Worm (Caenorhabditis elegans) whole organism, L4 larva: ENCODE measurements around the gene ZC196.3.

Experiments
- F44E2.7 ChIP-seq: fragments of 200-800 bp; sonication (Bioruptor generic); IDR thresholded peaks from 2 replicates; pipeline ENCODE4 v2.1.2; 2022; ENCODE audit warnings: missing genetic modification characterization, missing compliant biosample characterization
- ama-1 ChIP-seq: fragments of 150-350 bp; optimal IDR thresholded peaks from 2 replicates; lab custom pipeline; 2014; ENCODE audit warnings: inconsistent platforms, mixed read lengths
- daf-19 ChIP-seq: fragments of 200-800 bp; sonication (Bioruptor generic); conservative IDR thresholded peaks from 2 replicates; pipeline ENCODE4 v1.3.6; 2022; ENCODE audit warnings: missing genetic modification characterization, missing compliant biosample characterization
- egl-27 ChIP-seq: sonication (generic microtip); optimal IDR thresholded peaks from 3 replicates; lab custom pipeline; 2017; ENCODE audit warnings: missing biosample characterization, missing genetic modification reagents, missing genetic modification characterization
- fkh-10 ChIP-seq: fragments of 150-350 bp; optimal IDR thresholded peaks from 2 replicates; lab custom pipeline; 2014; ENCODE audit warnings: missing biosample characterization, missing genetic modification reagents, missing genetic modification characterization
- nhr-28 ChIP-seq: fragments of 150-350 bp; optimal IDR thresholded peaks from 2 replicates; lab custom pipeline; 2014; ENCODE audit warnings: missing biosample characterization, missing genetic modification characterization
- tra-1 ChIP-seq: fragments of 200-800 bp; sonication (Bioruptor generic); IDR thresholded peaks from 2 replicates; pipeline ENCODE4 v1.3.6; 2022; ENCODE audit warnings: missing genetic modification reagents, missing genetic modification characterization, missing compliant biosample characterization
- ztf-11 ChIP-seq: fragments of 150-350 bp; optimal IDR thresholded peaks from 2 replicates; lab custom pipeline; 2014; ENCODE audit warnings: missing biosample characterization, missing genetic modification characterization

- TF ChIP-seq ama-1 (lab: Kevin White, UChicago) = no peak
- TF ChIP-seq fkh-10 (GFP tag; lab: Kevin White, UChicago) = no peak
- TF ChIP-seq nhr-28 = peak; percentile 27
- TF ChIP-seq tra-1 (GFP tag; lab: Robert Waterston, UW) = no peak
- no peak for TF ChIP-seq ztf-11 (tag; lab: Kevin White, UChicago)
- TF ChIP-seq daf-19 = no peak
- no peak for TF ChIP-seq egl-27 (tag; lab: Kevin White, UChicago)
- 0 out of 2 replicates have a peak, but pooled peaks have one; percentile 42 for TF ChIP-seq F44E2.7
Measured at ce11 chrV:8785526-8785925, 49.1 kb downstream of the ZC196.3 start.
